Fruit fly (Drosophila melanogaster): ENCODE measurements around the gene CG2964.

DNA sequence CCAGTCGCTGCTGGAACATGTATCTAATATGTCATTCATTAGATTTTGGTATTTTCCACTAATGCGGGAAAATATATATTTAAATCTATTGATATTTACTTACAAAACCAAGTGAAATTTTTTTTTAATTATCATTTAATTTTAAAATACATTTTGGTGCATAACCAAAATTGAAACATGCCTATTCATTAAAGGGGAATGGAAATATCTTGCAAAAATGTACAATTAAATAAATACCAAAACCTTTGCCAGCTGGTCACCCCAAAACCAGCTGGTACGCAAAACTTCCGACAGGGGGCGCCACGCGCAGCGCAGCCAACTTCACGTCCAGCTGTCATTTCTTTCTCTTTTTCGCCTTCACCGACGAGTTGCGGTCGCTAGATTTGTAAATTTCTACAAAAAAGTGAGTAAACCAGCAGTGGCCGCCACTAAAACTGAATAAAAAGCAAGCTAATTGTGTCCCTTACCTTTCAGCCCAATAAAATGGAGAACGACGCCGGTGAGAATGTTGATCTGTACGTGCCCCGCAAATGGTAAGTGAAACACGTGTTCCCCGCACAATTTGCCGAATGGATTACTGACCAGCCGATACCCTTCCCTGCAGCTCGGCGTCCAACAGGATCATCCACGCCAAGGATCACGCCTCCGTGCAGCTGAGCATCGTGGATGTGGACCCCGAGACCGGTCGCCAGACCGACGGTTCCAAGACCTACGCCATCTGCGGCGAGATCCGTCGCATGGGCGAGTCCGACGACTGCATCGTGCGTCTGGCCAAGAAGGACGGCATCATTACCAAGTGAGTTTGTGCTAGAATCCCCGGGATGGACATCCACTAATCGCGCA is 43.8 kb downstream of the CG2964 start, which contains the start of the genes CG3104 and RpS21:
- TF ChIP-seq CG8478 (optimal IDR thresholded peaks at IDR 0.05) (no peak), CTCF (optimal IDR thresholded peaks at IDR 0.05) (peak; percentile 92 to 95)

Measured in S2 (cell line).